Worm (Caenorhabditis elegans) whole organism, young adult: ENCODE measurements around the gene C16C10.8.

Experiments used
- C06A6.2 ChIP-seq: fragments of 200-800 bp; sonication (Bioruptor generic); conservative IDR thresholded peaks from 2 replicates; pipeline ENCODE4 v1.3.6; 2022; ENCODE audit warnings: missing genetic modification characterization, missing compliant biosample characterization
- D2030.7 ChIP-seq: fragments of 200-800 bp; sonication (Bioruptor generic); IDR thresholded peaks from 2 replicates; pipeline ENCODE4 v1.3.6; 2022; ENCODE audit warnings: missing genetic modification reagents, missing genetic modification characterization, missing compliant biosample characterization
- F10E7.11 ChIP-seq: sonication (generic microtip); optimal IDR thresholded peaks from 2 replicates; lab custom pipeline; 2017; ENCODE audit warnings: mild to moderate bottlenecking, missing genetic modification characterization, moderate library complexity, missing compliant biosample characterization
- F22D6.2 ChIP-seq: sonication (generic microtip); optimal IDR thresholded peaks from 2 replicates; lab custom pipeline; 2016; ENCODE audit warnings: mild to moderate bottlenecking, missing genetic modification characterization, missing compliant biosample characterization
- F33H1.4 ChIP-seq: fragments of 200-800 bp; sonication (Bioruptor generic); IDR thresholded peaks from 2 replicates; pipeline ENCODE4 v1.3.6; 2022; ENCODE audit warnings: missing genetic modification reagents, missing genetic modification characterization, missing compliant biosample characterization
- F49E8.2 ChIP-seq: sonication (generic microtip); optimal IDR thresholded peaks from 3 replicates; lab custom pipeline; 2017; ENCODE audit warnings: missing genetic modification characterization, mild to moderate bottlenecking, missing compliant biosample characterization, antibody characterized with exemption, moderate library complexity; ENCODE audit not compliant: insufficient read depth
- F52B5.7 ChIP-seq: sonication (generic microtip); optimal IDR thresholded peaks from 2 replicates; lab custom pipeline; 2016; ENCODE audit warnings: mild to moderate bottlenecking, missing genetic modification characterization, missing compliant biosample characterization
- K12H6.12 ChIP-seq: fragments of 200-800 bp; sonication (Bioruptor generic); optimal IDR thresholded peaks from 2 replicates; lab custom pipeline; 2018; ENCODE audit warnings: mild to moderate bottlenecking, missing genetic modification characterization, missing compliant biosample characterization
- T07F8.4 ChIP-seq: sonication (generic microtip); optimal IDR thresholded peaks from 2 replicates; lab custom pipeline; 2016; ENCODE audit warnings: mild to moderate bottlenecking, missing genetic modification characterization, moderate library complexity, missing compliant biosample characterization
- Y67H2A.10 ChIP-seq: fragments of 200-800 bp; sonication (Bioruptor generic); conservative IDR thresholded peaks from 2 replicates; pipeline ENCODE4 v1.3.6; 2022; ENCODE audit warnings: missing genetic modification reagents, missing genetic modification characterization, missing compliant biosample characterization
- ama-1 ChIP-seq, 3 experiments: fragments of 150-350 bp in 1 of 3; sonication (generic microtip) in 2 of 3; optimal IDR thresholded peaks; 2 replicates each; lab custom pipeline; 2014 to 2018; ENCODE audit warnings: missing biosample characterization in 2 of 3, missing genetic modification characterization in 2 of 3, missing genetic modification reagents in 2 of 3
- attf-5 ChIP-seq: fragments of 200-800 bp; sonication (Bioruptor generic); optimal IDR thresholded peaks from 2 replicates; lab custom pipeline; 2018; ENCODE audit warnings: mild to moderate bottlenecking, missing genetic modification characterization, missing compliant biosample characterization
- cebp-1 ChIP-seq, 2 experiments: fragments of 200-800 bp in 1 of 2; sonication (Bioruptor generic) in 1 of 2; sonication (generic microtip) in 1 of 2; IDR thresholded peaks in 1 of 2; optimal IDR thresholded peaks in 1 of 2; 2 replicates each; pipeline versions ENCODE4 v1.3.6 to Lab custom; 2017 to 2022; ENCODE audit warnings: missing compliant biosample characterization in 2 of 2, missing genetic modification characterization in 2 of 2, mild to moderate bottlenecking in 1 of 2, missing genetic modification reagents in 1 of 2, moderate library complexity in 1 of 2
- ceh-27 ChIP-seq: fragments of 200-800 bp; sonication (Bioruptor generic); optimal IDR thresholded peaks from 2 replicates; lab custom pipeline; 2018; ENCODE audit warnings: mild to moderate bottlenecking, missing genetic modification characterization, moderate library complexity, missing compliant biosample characterization
- dox-1 ChIP-seq: fragments of 200-800 bp; sonication (Bioruptor generic); IDR thresholded peaks from 2 replicates; pipeline ENCODE4 v1.3.6; 2022; ENCODE audit warnings: missing genetic modification reagents, missing genetic modification characterization, missing compliant biosample characterization
- ekl-4 ChIP-seq: fragments of 200-800 bp; sonication (Bioruptor generic); IDR thresholded peaks from 2 replicates; pipeline ENCODE4 v1.3.6; 2022; ENCODE audit warnings: missing genetic modification reagents, missing genetic modification characterization, missing compliant biosample characterization
- him-1 ChIP-seq: sonication (generic microtip); optimal IDR thresholded peaks from 2 replicates; lab custom pipeline; 2016; ENCODE audit warnings: missing genotype, missing genetic modification reagents, missing genetic modification characterization, missing compliant biosample characterization
- let-526 ChIP-seq: fragments of 200-800 bp; sonication (Bioruptor generic); IDR thresholded peaks from 2 replicates; pipeline ENCODE4 v1.3.6; 2022; ENCODE audit warnings: missing genetic modification reagents, missing genetic modification characterization, missing compliant biosample characterization
- let-607 ChIP-seq, 2 experiments: fragments of 200-800 bp in 1 of 2; sonication (Bioruptor generic) in 1 of 2; sonication (generic microtip) in 1 of 2; optimal IDR thresholded peaks; 2 replicates each; lab custom pipeline; 2016 to 2018; ENCODE audit warnings: mild to moderate bottlenecking in 2 of 2, missing compliant biosample characterization in 2 of 2, missing genetic modification characterization in 2 of 2, moderate library complexity in 2 of 2, missing genotype in 1 of 2
- lin-26 ChIP-seq: fragments of 200-800 bp; sonication (Bioruptor generic); IDR thresholded peaks from 2 replicates; pipeline ENCODE4 v1.3.6; 2022; ENCODE audit warnings: missing genetic modification reagents, missing genetic modification characterization, missing compliant biosample characterization
- lin-35 ChIP-seq, 3 experiments: fragments of 150-350 bp in 2 of 3; sonication (generic microtip) in 1 of 3; optimal IDR thresholded peaks; 2 replicates each; lab custom pipeline; 2014 to 2018; ENCODE audit warnings: missing biosample characterization in 3 of 3, missing genetic modification characterization in 3 of 3, missing genetic modification reagents in 3 of 3
- lin-40 ChIP-seq: sonication (generic microtip); optimal IDR thresholded peaks from 2 replicates; lab custom pipeline; 2016; ENCODE audit warnings: missing genetic modification characterization, mild to moderate bottlenecking, missing compliant biosample characterization, missing genotype, missing genetic modification reagents
- lir-1 ChIP-seq: fragments of 200-800 bp; sonication (Bioruptor generic); conservative IDR thresholded peaks from 2 replicates; pipeline ENCODE4 v1.3.6; 2022; ENCODE audit warnings: missing genetic modification reagents, missing genetic modification characterization, missing compliant biosample characterization
- lsl-1 ChIP-seq: fragments of 200-800 bp; sonication (Bioruptor generic); optimal IDR thresholded peaks from 2 replicates; lab custom pipeline; 2018; ENCODE audit warnings: mild to moderate bottlenecking, missing genetic modification characterization, moderate library complexity, missing compliant biosample characterization
- mcd-1 ChIP-seq: fragments of 200-800 bp; sonication (Bioruptor generic); IDR thresholded peaks from 2 replicates; pipeline ENCODE4 v1.3.6; 2022; ENCODE audit warnings: missing genetic modification reagents, missing genetic modification characterization, missing compliant biosample characterization
- pbrm-1 ChIP-seq: fragments of 200-800 bp; sonication (Bioruptor generic); IDR thresholded peaks from 2 replicates; pipeline ENCODE4 v1.3.6; 2022; ENCODE audit warnings: missing genetic modification reagents, missing genetic modification characterization, missing compliant biosample characterization
- rec-8 ChIP-seq, 2 experiments: sonication (generic microtip); optimal IDR thresholded peaks; 2 replicates each; lab custom pipeline; 2016; ENCODE audit warnings: mild to moderate bottlenecking in 2 of 2, missing genetic modification characterization in 2 of 2, missing genetic modification reagents in 2 of 2, missing genotype in 2 of 2, missing biosample characterization in 1 of 2, missing compliant biosample characterization in 1 of 2, moderate library complexity in 1 of 2
- rpc-1 ChIP-seq, 2 experiments: fragments of 150-350 bp in 1 of 2; sonication (generic microtip) in 1 of 2; optimal IDR thresholded peaks; 2 replicates each; lab custom pipeline; 2014 to 2018; ENCODE audit warnings: missing biosample characterization in 1 of 2, missing genetic modification characterization in 1 of 2, missing genetic modification reagents in 1 of 2, missing genotype in 1 of 2
- snpc-1.1 ChIP-seq: sonication (generic microtip); optimal IDR thresholded peaks from 2 replicates; lab custom pipeline; 2017; ENCODE audit warnings: missing genetic modification characterization, mild to moderate bottlenecking, missing compliant biosample characterization, antibody characterized with exemption, moderate library complexity, missing genotype, missing genetic modification reagents; ENCODE audit not compliant: insufficient read depth
- snpc-1.3 ChIP-seq: sonication (generic microtip); optimal IDR thresholded peaks from 2 replicates; lab custom pipeline; 2017; ENCODE audit warnings: missing genetic modification characterization, mild to moderate bottlenecking, missing compliant biosample characterization, antibody characterized with exemption, moderate library complexity, missing genotype, missing genetic modification reagents; ENCODE audit not compliant: insufficient read depth
- snpc-4 ChIP-seq, 5 experiments: fragments of 150-350 bp in 1 of 5; sonication (generic microtip) in 4 of 5; optimal IDR thresholded peaks; 2 replicates each; lab custom pipeline; 2014 to 2018; ENCODE audit warnings: missing genetic modification characterization in 5 of 5, missing biosample characterization in 3 of 5, antibody characterized with exemption in 2 of 5, mild to moderate bottlenecking in 2 of 5, missing compliant biosample characterization in 2 of 5, missing genotype in 2 of 5, moderate library complexity in 2 of 5, missing genetic modification reagents in 1 of 5
- somi-1 ChIP-seq: fragments of 200-800 bp; sonication (Bioruptor generic); optimal IDR thresholded peaks from 2 replicates; lab custom pipeline; 2018; ENCODE audit warnings: mild to moderate bottlenecking, missing genetic modification characterization, missing compliant biosample characterization
- tbp1 ChIP-seq: fragments of 200-800 bp; sonication (Bioruptor generic); optimal IDR thresholded peaks from 2 replicates; lab custom pipeline; 2018; ENCODE audit warnings: mild to moderate bottlenecking, missing genetic modification characterization, missing compliant biosample characterization
- tlf-1 ChIP-seq: fragments of 200-800 bp; sonication (Bioruptor generic); optimal IDR thresholded peaks from 2 replicates; lab custom pipeline; 2018; ENCODE audit warnings: mild to moderate bottlenecking, missing genetic modification characterization, missing compliant biosample characterization
- unc-130 ChIP-seq: sonication (generic microtip); optimal IDR thresholded peaks from 2 replicates; lab custom pipeline; 2016; ENCODE audit warnings: missing genetic modification reagents, missing genetic modification characterization, missing compliant biosample characterization
- xnd-1 ChIP-seq: sonication (generic microtip); optimal IDR thresholded peaks from 2 replicates; lab custom pipeline; 2016; ENCODE audit warnings: missing genotype, missing genetic modification reagents, missing genetic modification characterization, missing compliant biosample characterization
- ztf-22 ChIP-seq: fragments of 200-800 bp; sonication (Bioruptor generic); optimal IDR thresholded peaks from 2 replicates; lab custom pipeline; 2018; ENCODE audit warnings: mild to moderate bottlenecking, missing genetic modification characterization, moderate library complexity, missing compliant biosample characterization
- ztf-25 ChIP-seq: fragments of 200-800 bp; sonication (Bioruptor generic); IDR thresholded peaks from 2 replicates; pipeline ENCODE4 v1.3.6; 2022; ENCODE audit warnings: missing genetic modification reagents, missing genetic modification characterization, missing compliant biosample characterization
- ztf-6 ChIP-seq: fragments of 200-800 bp; sonication (Bioruptor generic); IDR thresholded peaks from 2 replicates; pipeline ENCODE4 v1.3.6; 2022; ENCODE audit warnings: missing genetic modification reagents, missing genetic modification characterization, missing compliant biosample characterization

The C16C10.8 gene

ce11 chrIII:4170903-4171377 lies 7.0 kb upstream of the C16C10.8 start, which contains the start of the genes rnf-121 and C16C10.4 (continued):
- peak; percentile 51 to 75 for TF ChIP-seq rec-8 (tag; optimal IDR thresholded peaks at IDR 0.05; lab: Kevin White, UChicago)
- TF ChIP-seq F22D6.2 = peak; percentile 20
- TF ChIP-seq dox-1 (GFP tag; lab: Robert Waterston, UW) = peak; percentile 68; the same call in 1 of the 2 replicates
- peak; percentile 46 for TF ChIP-seq lin-40 (tag; lab: Kevin White, UChicago)
- TF ChIP-seq ztf-6 = no peak
- TF ChIP-seq ceh-27 (GFP tag; lab: Kevin White, UChicago) = no peak
- no peak for TF ChIP-seq somi-1 (GFP tag; lab: Kevin White, UChicago)
- no peak for TF ChIP-seq ama-1 (optimal IDR thresholded peaks at IDR 0.05; lab: Kevin White, UChicago)
- peak in 1 of 2 experiments; percentile 62 for TF ChIP-seq ama-1 (GFP tag; optimal IDR thresholded peaks at IDR 0.05; lab: Kevin White, UChicago)
- TF ChIP-seq D2030.7 = peak; percentile 61; the same call in 1 of the 2 replicates
- no peak for TF ChIP-seq F10E7.11 (tag; lab: Kevin White, UChicago)
- TF ChIP-seq lin-35 (GFP tag; optimal IDR thresholded peaks at IDR 0.05; lab: Kevin White, UChicago) = peak in 1 of 3 experiments; percentile 25
- TF ChIP-seq ekl-4 (GFP tag; lab: Robert Waterston, UW) = peak; percentile 60; the same call in 1 of the 2 replicates
- TF ChIP-seq ztf-22 (GFP tag; lab: Kevin White, UChicago) = no peak
- TF ChIP-seq lin-26 (GFP tag; lab: Robert Waterston, UW) = peak; percentile 49; the same call in 1 of the 2 replicates
- TF ChIP-seq mcd-1 = peak; percentile 75
- TF ChIP-seq snpc-4 (GFP tag; optimal IDR thresholded peaks at IDR 0.05; lab: Kevin White, UChicago) = peak; percentile 5
- peak in 2 of 4 experiments; percentile 28 to 54 for TF ChIP-seq snpc-4 (tag; optimal IDR thresholded peaks at IDR 0.05; lab: Kevin White, UChicago)
- peak; percentile 15 for TF ChIP-seq T07F8.4 (tag; lab: Kevin White, UChicago)
- no peak for TF ChIP-seq cebp-1 (GFP tag; IDR thresholded peaks at IDR 0.05; lab: Robert Waterston, UW)
- TF ChIP-seq cebp-1 (tag; optimal IDR thresholded peaks at IDR 0.05; lab: Kevin White, UChicago) = peak; percentile 74
- TF ChIP-seq snpc-1.1 (tag; lab: Kevin White, UChicago) = peak; percentile 31
- TF ChIP-seq unc-130 (GFP tag; lab: Kevin White, UChicago) = peak; percentile 73
- peak; percentile 31; the same call in 1 of the 2 replicates for TF ChIP-seq pbrm-1
- peak; percentile 29 for TF ChIP-seq F52B5.7
- no peak; the same call in 1 of the 2 replicates for TF ChIP-seq F33H1.4 (GFP tag; lab: Robert Waterston, UW)
- peak; percentile 38 for TF ChIP-seq tlf-1 (GFP tag; lab: Kevin White, UChicago)
- TF ChIP-seq F49E8.2 (tag; lab: Kevin White, UChicago) = peak; percentile 63
- TF ChIP-seq rpc-1 (optimal IDR thresholded peaks at IDR 0.05; lab: Kevin White, UChicago) = peak; percentile 56
- no peak for TF ChIP-seq rpc-1 (tag; optimal IDR thresholded peaks at IDR 0.05; lab: Kevin White, UChicago)
- TF ChIP-seq Y67H2A.10 (GFP tag; lab: Robert Waterston, UW) = no peak
- TF ChIP-seq let-526 (GFP tag; lab: Robert Waterston, UW) = no peak
- TF ChIP-seq lsl-1 (GFP tag; lab: Kevin White, UChicago) = peak; percentile 47
- TF ChIP-seq K12H6.12 = peak; percentile 19
- peak; percentile 68 for TF ChIP-seq attf-5 (GFP tag; lab: Kevin White, UChicago)
- peak; percentile 38 for TF ChIP-seq xnd-1
- peak; percentile 44; the same call in 1 of the 2 replicates for TF ChIP-seq C06A6.2
- no peak for TF ChIP-seq lir-1
- TF ChIP-seq ztf-25 (GFP tag; lab: Robert Waterston, UW) = 0 out of 2 replicates have a peak, but pooled peaks have one; percentile 30
- peak; percentile 45 for TF ChIP-seq tbp1 (GFP tag; lab: Kevin White, UChicago)
- peak; percentile 0 for TF ChIP-seq him-1 (tag; lab: Kevin White, UChicago)
- TF ChIP-seq let-607 (tag; optimal IDR thresholded peaks at IDR 0.05; lab: Kevin White, UChicago) = peak in 1 of 2 experiments; percentile 42
- peak; percentile 71 for TF ChIP-seq snpc-1.3 (tag; lab: Kevin White, UChicago)
